Worm (Caenorhabditis elegans): ENCODE data around the gene srz-5.
"Not testable (repeated sequence)": the region's sequence is repeated elsewhere in the genome, so short reads cannot be mapped to it uniquely, and the experiment has no call there.

The srz-5 gene

ce11 chrII:3524097-3524496, 9.6 kb upstream of the srz-5 start, which contains the start of gene col-72:
col-72 (minus strand) TSS chrII:3524197.
- no peak for TF ChIP-seq set-16 (GFP tag; IDR thresholded peaks at IDR 0.05)
- no peak for TF ChIP-seq ceh-28 (tag; optimal IDR thresholded peaks at IDR 0.05)
- no peak for TF ChIP-seq ZK546.5 (tag; optimal IDR thresholded peaks at IDR 0.05)
- TF ChIP-seq F37D6.2 (tag; optimal IDR thresholded peaks at IDR 0.05): no peak
- TF ChIP-seq unc-130 (GFP tag; optimal IDR thresholded peaks at IDR 0.05): no peak
- no peak for TF ChIP-seq pha-4 (GFP tag; IDR thresholded peaks at IDR 0.05)
- TF ChIP-seq pha-4 (tag; optimal IDR thresholded peaks at IDR 0.05): no peak
- no peak for TF ChIP-seq ztf-7 (tag; optimal IDR thresholded peaks at IDR 0.05)
- TF ChIP-seq hif-1 (tag; optimal IDR thresholded peaks at IDR 0.05): no peak
- no peak for TF ChIP-seq rbr-2 (tag; optimal IDR thresholded peaks at IDR 0.05)
- no peak for TF ChIP-seq D1046.2 (GFP tag; IDR thresholded peaks at IDR 0.05)
- TF ChIP-seq nhr-48 (tag; optimal IDR thresholded peaks at IDR 0.05): no peak
- TF ChIP-seq php-3 (GFP tag; IDR thresholded peaks at IDR 0.05): no peak

- TF ChIP-seq dve-1 (tag; optimal IDR thresholded peaks at IDR 0.05; ENCODE audit: insufficient read depth): peak; percentile 23
- peak; percentile 53 for TF ChIP-seq zfp-2 (tag; optimal IDR thresholded peaks at IDR 0.05)
- peak; percentile 80 for TF ChIP-seq dmd-6 (GFP tag; IDR thresholded peaks at IDR 0.05)
- peak; percentile 44; the same call in 1 of the 2 replicates for TF ChIP-seq T26A8.4 (GFP tag; IDR thresholded peaks at IDR 0.05)
- peak; percentile 67 for TF ChIP-seq mep-1 (tag; optimal IDR thresholded peaks at IDR 0.05)
- TF ChIP-seq hlh-11 (tag; optimal IDR thresholded peaks at IDR 0.05): peak; percentile 26
- TF ChIP-seq zfp-3 (GFP tag; conservative IDR thresholded peaks at IDR 0.05): peak; percentile 47; the same call in 1 of the 2 replicates
- TF ChIP-seq hif-1 (tag; optimal IDR thresholded peaks at IDR 0.05): peak in 1 of 2 experiments; percentile 39
- TF ChIP-seq pha-4 (GFP tag; IDR thresholded peaks at IDR 0.05): peak; percentile 75
- TF ChIP-seq pha-4 (tag; optimal IDR thresholded peaks at IDR 0.05): not testable (repeated sequence)
- TF ChIP-seq egl-43 (GFP tag; IDR thresholded peaks at IDR 0.05): 0 out of 2 replicates have a peak, but pooled peaks have one; percentile 45
- peak; percentile 10 for TF ChIP-seq duxl-1 (tag; optimal IDR thresholded peaks at IDR 0.05; ENCODE audit: poor library complexity)
- 0 out of 2 replicates have a peak, but pooled peaks have one; percentile 14 for TF ChIP-seq daf-19 (GFP tag; conservative IDR thresholded peaks at IDR 0.05)
- TF ChIP-seq aha-1 (tag): peak; percentile 81
- peak; percentile 31 for TF ChIP-seq hlh-30 (tag; optimal IDR thresholded peaks at IDR 0.05; ENCODE audit: insufficient read depth)
- TF ChIP-seq ctbp-1 (GFP tag; IDR thresholded peaks at IDR 0.05): peak; percentile 55; the same call in 1 of the 2 replicates
- TF ChIP-seq nhr-11 (tag; optimal IDR thresholded peaks at IDR 0.05): peak; percentile 57
- peak; percentile 96 for TF ChIP-seq lin-38 (GFP tag; IDR thresholded peaks at IDR 0.05)
- TF ChIP-seq dpl-1 (GFP tag; optimal IDR thresholded peaks at IDR 0.05): peak; percentile 41
- TF ChIP-seq vab-7 (GFP tag; IDR thresholded peaks at IDR 0.05): peak; percentile 70
- peak; percentile 79 for TF ChIP-seq nhr-42 (GFP tag; IDR thresholded peaks at IDR 0.05)
- 0 out of 2 replicates have a peak, but pooled peaks have one; percentile 63 for TF ChIP-seq dmd-9 (GFP tag; IDR thresholded peaks at IDR 0.05)
- peak; percentile 63; the same call in 1 of the 2 replicates for TF ChIP-seq madf-9 (GFP tag; conservative IDR thresholded peaks at IDR 0.05)
- TF ChIP-seq saeg-2 (GFP tag; IDR thresholded peaks at IDR 0.05): 0 out of 2 replicates have a peak, but pooled peaks have one; percentile 33
- TF ChIP-seq lin-29 (GFP tag; IDR thresholded peaks at IDR 0.05): peak; percentile 74
- TF ChIP-seq ceh-20 (GFP tag; IDR thresholded peaks at IDR 0.05): peak; percentile 72; the same call in 1 of the 2 replicates
- peak; percentile 11 for TF ChIP-seq nhr-102 (tag; optimal IDR thresholded peaks at IDR 0.05)
- TF ChIP-seq lsy-2 (tag; optimal IDR thresholded peaks at IDR 0.05): peak; percentile 77 to 96
- TF ChIP-seq nhr-28 (tag; optimal IDR thresholded peaks at IDR 0.05): peak; percentile 49
- peak; percentile 83 for TF ChIP-seq rbr-2 (tag; optimal IDR thresholded peaks at IDR 0.05)
- peak; percentile 87 for TF ChIP-seq hmg-1.1 (GFP tag; IDR thresholded peaks at IDR 0.05)
- peak; percentile 52 for TF ChIP-seq F37D6.2 (tag; optimal IDR thresholded peaks at IDR 0.05)
- TF ChIP-seq D1046.2 (GFP tag; IDR thresholded peaks at IDR 0.05): 0 out of 2 replicates have a peak, but pooled peaks have one; percentile 54
- 0 out of 2 replicates have a peak, but pooled peaks have one; percentile 40 for TF ChIP-seq Y75B8A.6 (GFP tag; IDR thresholded peaks at IDR 0.05)
- peak; percentile 66 for TF ChIP-seq mes-2 (tag; optimal IDR thresholded peaks at IDR 0.05; ENCODE audit: poor library complexity, severe bottlenecking)
Measured at ce11 chrII:3523547-3523946, 9.0 kb upstream of the srz-5 start.
